Fruit fly (Drosophila melanogaster) whole organism, embryonic: ENCODE measurements around the gene tau.

Experiments
- ATbp ChIP-seq: fragments of 200-800 bp; sonication (Bioruptor generic); optimal IDR thresholded peaks from 2 replicates; lab custom pipeline; 2017; ENCODE audit warnings: missing biosample characterization, mild to moderate bottlenecking, missing genetic modification characterization, missing genetic modification reagents
- CG10267 ChIP-seq: fragments of 200-800 bp; sonication (Bioruptor generic); optimal IDR thresholded peaks from 2 replicates; lab custom pipeline; 2018; ENCODE audit warnings: missing biosample characterization, mild to moderate bottlenecking, missing genetic modification characterization, moderate library complexity
- CG10274 ChIP-seq: fragments of 200-800 bp; sonication (Bioruptor generic); optimal IDR thresholded peaks from 3 replicates; lab custom pipeline; 2017; ENCODE audit warnings: missing biosample characterization, mild to moderate bottlenecking, missing genetic modification characterization
- CG10654 ChIP-seq: fragments of 200-800 bp; sonication (Bioruptor generic); optimal IDR thresholded peaks from 2 replicates; lab custom pipeline; 2016; ENCODE audit warnings: missing biosample characterization, missing genetic modification characterization
- CG14667 ChIP-seq: fragments of 200-800 bp; sonication (Bioruptor generic); IDR thresholded peaks from 2 replicates; pipeline ENCODE4 v1.3.6; 2022; ENCODE audit warnings: missing biosample characterization, missing genetic modification characterization
- CG15073 ChIP-seq: fragments of 200-800 bp; sonication (Bioruptor generic); optimal IDR thresholded peaks from 2 replicates; lab custom pipeline; 2016; ENCODE audit warnings: missing biosample characterization, missing genetic modification characterization
- CG1529 ChIP-seq: fragments of 200-800 bp; sonication (Bioruptor generic); optimal IDR thresholded peaks from 3 replicates; lab custom pipeline; 2018; ENCODE audit warnings: missing biosample characterization, missing genetic modification characterization
- CG16863 ChIP-seq: fragments of 200-800 bp; sonication (Bioruptor generic); optimal IDR thresholded peaks from 3 replicates; lab custom pipeline; 2016; ENCODE audit warnings: missing biosample characterization, missing genetic modification characterization
- CG17186 ChIP-seq: fragments of 200-800 bp; sonication (Bioruptor generic); optimal IDR thresholded peaks from 3 replicates; lab custom pipeline; 2017; ENCODE audit warnings: missing biosample characterization, missing genetic modification reagents, missing genetic modification characterization
- CG17359 ChIP-seq: fragments of 200-800 bp; sonication (Bioruptor generic); optimal IDR thresholded peaks from 3 replicates; lab custom pipeline; 2018; ENCODE audit warnings: missing biosample characterization, mild to moderate bottlenecking, missing genetic modification characterization, moderate library complexity
- CG17385 ChIP-seq: fragments of 200-800 bp; sonication (Bioruptor generic); optimal IDR thresholded peaks from 3 replicates; lab custom pipeline; 2018; ENCODE audit warnings: missing biosample characterization, mild to moderate bottlenecking, missing genetic modification characterization
- CG17568 ChIP-seq: fragments of 200-800 bp; sonication (Bioruptor generic); optimal IDR thresholded peaks from 2 replicates; lab custom pipeline; 2018; ENCODE audit warnings: missing biosample characterization, mild to moderate bottlenecking, missing genetic modification characterization, moderate library complexity
- CG17829 ChIP-seq: fragments of 200-800 bp; optimal IDR thresholded peaks from 2 replicates; lab custom pipeline; 2019; ENCODE audit warnings: missing biosample characterization, mild to moderate bottlenecking, missing genetic modification characterization, moderate library complexity
- CG1792 ChIP-seq: fragments of 200-800 bp; sonication (Bioruptor generic); optimal IDR thresholded peaks from 2 replicates; lab custom pipeline; 2016; ENCODE audit warnings: missing biosample characterization, missing genetic modification characterization
- CG2678 ChIP-seq: fragments of 200-800 bp; sonication (Bioruptor generic); optimal IDR thresholded peaks from 3 replicates; lab custom pipeline; 2019; ENCODE audit warnings: missing biosample characterization, mild to moderate bottlenecking, missing genetic modification characterization, moderate library complexity
- CG30403 ChIP-seq: fragments of 200-800 bp; sonication (Bioruptor generic); optimal IDR thresholded peaks from 3 replicates; lab custom pipeline; 2016; ENCODE audit warnings: missing biosample characterization, missing genetic modification characterization
- CG33213 ChIP-seq: fragments of 200-800 bp; sonication (Bioruptor generic); optimal IDR thresholded peaks from 3 replicates; lab custom pipeline; 2016; ENCODE audit warnings: missing biosample characterization, missing genetic modification characterization
- CG3838 ChIP-seq: fragments of 200-800 bp; sonication (Bioruptor generic); optimal IDR thresholded peaks from 3 replicates; lab custom pipeline; 2016; ENCODE audit warnings: missing biosample characterization, missing genetic modification characterization
- CG4424 ChIP-seq: fragments of 200-800 bp; sonication (Bioruptor generic); optimal IDR thresholded peaks from 3 replicates; lab custom pipeline; 2016; ENCODE audit warnings: missing biosample characterization, missing genetic modification characterization
- CG7987 ChIP-seq: fragments of 200-800 bp; sonication (Bioruptor generic); optimal IDR thresholded peaks from 2 replicates; lab custom pipeline; 2018; ENCODE audit warnings: missing biosample characterization, mild to moderate bottlenecking, missing genetic modification characterization, moderate library complexity
- CG8924 ChIP-seq: fragments of 200-800 bp; optimal IDR thresholded peaks from 3 replicates; lab custom pipeline; 2019; ENCODE audit warnings: missing biosample characterization, mild to moderate bottlenecking, missing genetic modification characterization, moderate library complexity
- CG8944 ChIP-seq: fragments of 200-800 bp; sonication (Bioruptor generic); optimal IDR thresholded peaks from 3 replicates; lab custom pipeline; 2016; ENCODE audit warnings: missing biosample characterization, missing genetic modification characterization
- Camta ChIP-seq: fragments of 200-800 bp; sonication (Bioruptor generic); optimal IDR thresholded peaks from 2 replicates; lab custom pipeline; 2016; ENCODE audit warnings: missing biosample characterization, missing genetic modification characterization
- CrebB ChIP-seq: fragments of 200-800 bp; sonication (Bioruptor generic); optimal IDR thresholded peaks from 3 replicates; lab custom pipeline; 2018; ENCODE audit warnings: missing biosample characterization, mild to moderate bottlenecking, missing genetic modification characterization
- Elba2 ChIP-seq: fragments of 200-800 bp; sonication (Bioruptor generic); optimal IDR thresholded peaks from 3 replicates; lab custom pipeline; 2016; ENCODE audit warnings: missing biosample characterization, missing genetic modification characterization
- Ets65A ChIP-seq: fragments of 200-800 bp; sonication (Bioruptor generic); peaks from one replicate; lab custom pipeline; 2016; ENCODE audit warnings: missing biosample characterization, missing genetic modification characterization
- Gug ChIP-seq: fragments of 200-800 bp; sonication (Bioruptor generic); IDR thresholded peaks from 4 replicates; pipeline ENCODE4 v1.3.6; 2022; ENCODE audit warnings: missing biosample characterization, missing genetic modification characterization
- HHEX ChIP-seq: fragments of 200-800 bp; sonication (Bioruptor generic); optimal IDR thresholded peaks from 3 replicates; lab custom pipeline; 2017; ENCODE audit warnings: missing biosample characterization, mild to moderate bottlenecking, missing genetic modification characterization, missing genetic modification reagents
- Lpt ChIP-seq: fragments of >200 bp; optimal IDR thresholded peaks from 2 replicates; lab custom pipeline; 2018; ENCODE audit warnings: missing biosample characterization, missing genetic modification characterization
- Ptx1 ChIP-seq: fragments of 200-800 bp; sonication (Bioruptor generic); IDR thresholded peaks from 2 replicates; pipeline ENCODE4 v1.3.6; 2022; ENCODE audit warnings: missing biosample characterization, missing genetic modification characterization
- Side ChIP-seq: fragments of 200-800 bp; sonication (Bioruptor generic); optimal IDR thresholded peaks from 2 replicates; lab custom pipeline; 2016; ENCODE audit warnings: missing biosample characterization, missing genetic modification characterization
- Spps ChIP-seq: fragments of 200-800 bp; sonication (Bioruptor generic); optimal IDR thresholded peaks from 2 replicates; lab custom pipeline; 2018; ENCODE audit warnings: missing biosample characterization, mild to moderate bottlenecking, missing genetic modification characterization
- Vsx1 ChIP-seq: fragments of 200-800 bp; sonication (Bioruptor generic); optimal IDR thresholded peaks from 2 replicates; lab custom pipeline; 2017; ENCODE audit warnings: missing biosample characterization, mild to moderate bottlenecking, missing genetic modification characterization, missing genetic modification reagents
- ara ChIP-seq: fragments of 200-800 bp; sonication (Bioruptor generic); IDR thresholded peaks from 2 replicates; pipeline ENCODE4 v1.3.6; 2022; ENCODE audit warnings: missing biosample characterization, missing genetic modification characterization
- croc ChIP-seq: fragments of 200-800 bp; sonication (Bioruptor generic); conservative IDR thresholded peaks from 3 replicates; pipeline ENCODE4 v1.3.6; 2022; ENCODE audit warnings: missing biosample characterization, missing genetic modification characterization
- esg ChIP-seq: fragments of 200-800 bp; sonication (Bioruptor generic); conservative IDR thresholded peaks from 2 replicates; pipeline ENCODE4 v1.3.6; 2022; ENCODE audit warnings: missing biosample characterization, missing genetic modification characterization
- eyg ChIP-seq: fragments of 200-800 bp; sonication (Bioruptor generic); optimal IDR thresholded peaks from 3 replicates; lab custom pipeline; 2016; ENCODE audit warnings: missing biosample characterization, missing genetic modification characterization
- gem ChIP-seq: fragments of 200-800 bp; sonication (Bioruptor generic); optimal IDR thresholded peaks from 2 replicates; lab custom pipeline; 2019; ENCODE audit warnings: missing biosample characterization, mild to moderate bottlenecking, missing genetic modification characterization, moderate library complexity
- gfzf ChIP-seq: fragments of 200-800 bp; sonication (Bioruptor generic); optimal IDR thresholded peaks from 2 replicates; lab custom pipeline; 2016; ENCODE audit warnings: missing biosample characterization, mild to moderate bottlenecking, missing genetic modification characterization, moderate library complexity
- lola ChIP-seq, 3 experiments: fragments of >200 bp in 2 of 3; fragments of 200-800 bp in 1 of 3; sonication (Bioruptor generic) in 1 of 3; optimal IDR thresholded peaks; 2 replicates each; lab custom pipeline; 2017 to 2019; ENCODE audit warnings: missing biosample characterization in 3 of 3, missing genetic modification characterization in 3 of 3, mild to moderate bottlenecking in 1 of 3, moderate library complexity in 1 of 3
- nom ChIP-seq: fragments of 200-800 bp; sonication (Bioruptor generic); optimal IDR thresholded peaks from 2 replicates; lab custom pipeline; 2017; ENCODE audit warnings: missing biosample characterization, missing genetic modification characterization, mild to moderate bottlenecking, moderate library complexity, missing genetic modification reagents
- oc ChIP-seq: fragments of 200-800 bp; sonication (Bioruptor generic); optimal IDR thresholded peaks from 2 replicates; lab custom pipeline; 2018; ENCODE audit warnings: missing biosample characterization, mild to moderate bottlenecking, missing genetic modification characterization, moderate library complexity
- scrt ChIP-seq: fragments of 200-800 bp; sonication (Bioruptor generic); optimal IDR thresholded peaks from 2 replicates; lab custom pipeline; 2018; ENCODE audit warnings: missing biosample characterization, mild to moderate bottlenecking, missing genetic modification characterization, moderate library complexity
- sens ChIP-seq: fragments of 200-800 bp; sonication (Bioruptor generic); peaks from one replicate; lab custom pipeline; 2016; ENCODE audit warnings: missing biosample characterization, missing genetic modification characterization
- sima ChIP-seq: fragments of 200-800 bp; sonication (Bioruptor generic); optimal IDR thresholded peaks from 2 replicates; lab custom pipeline; 2016; ENCODE audit warnings: missing biosample characterization, missing genetic modification characterization
- so ChIP-seq: fragments of 200-800 bp; sonication (Bioruptor generic); IDR thresholded peaks from 3 replicates; pipeline ENCODE4 v1.3.6; 2022; ENCODE audit warnings: missing biosample characterization, missing genetic modification characterization
- twi ChIP-seq: fragments of 200-800 bp; optimal IDR thresholded peaks from 2 replicates; lab custom pipeline; 2019; ENCODE audit warnings: missing biosample characterization, mild to moderate bottlenecking, missing genetic modification characterization, moderate library complexity
- vnd ChIP-seq: fragments of 200-800 bp; sonication (Bioruptor generic); IDR thresholded peaks from 3 replicates; pipeline ENCODE4 v1.3.6; 2022; ENCODE audit warnings: missing biosample characterization, missing genetic modification characterization; ENCODE audit not compliant: partially characterized antibody
- vvl ChIP-seq: fragments of 200-800 bp; sonication (Bioruptor generic); IDR thresholded peaks from 2 replicates; pipeline ENCODE4 v1.3.6; 2022; ENCODE audit warnings: missing biosample characterization, missing genetic modification characterization
- yki ChIP-seq: fragments of >200 bp; optimal IDR thresholded peaks from 3 replicates; lab custom pipeline; 2018

The tau gene

dm6 chr3R:27607218-27607929 is 49.4 kb downstream of the tau start, which contains the start of the genes dsd and Tusp (continued):
- TF ChIP-seq Spps (tag; lab: Kevin White, UChicago) (no peak), Side (GFP tag; lab: Kevin White, UChicago) (peak; percentile 33), CG8944 (peak; percentile 71), lola (GFP tag; optimal IDR thresholded peaks at IDR 0.05; lab: Kevin White, UChicago) (peak in 1 of 3 experiments; percentile 63), CG4424 (GFP tag; lab: Kevin White, UChicago) (peak; percentile 78), yki (lab: Kevin White, UChicago) (no peak), CG17385 (GFP tag; lab: Kevin White, UChicago) (peak; percentile 52), CrebB (tag; lab: Kevin White, UChicago) (peak; percentile 54), ara (peak; percentile 52; the same call in 1 of the 2 replicates), Gug (GFP tag; lab: Robert Waterston, UW) (peak; percentile 87), sima (GFP tag; lab: Kevin White, UChicago) (no peak), CG10267 (tag; lab: Kevin White, UChicago) (peak; percentile 91), esg (GFP tag; lab: Robert Waterston, UW) (0 out of 2 replicates have a peak, but pooled peaks have one; percentile 43), CG17829 (tag; lab: Kevin White, UChicago) (peak; percentile 75), Vsx1 (GFP tag; lab: Kevin White, UChicago) (peak; percentile 10), gem (peak; percentile 77), Lpt (GFP tag; lab: Kevin White, UChicago) (no peak), CG8924 (tag; lab: Kevin White, UChicago) (peak; percentile 64), gfzf (GFP tag; lab: Kevin White, UChicago) (no peak), CG1529 (GFP tag; lab: Kevin White, UChicago) (peak; percentile 33), Camta (GFP tag; lab: Kevin White, UChicago) (peak; percentile 7), vvl (GFP tag; lab: Robert Waterston, UW) (peak; percentile 82), scrt (peak; percentile 7), so (peak; percentile 68; the same call in 1 of the 3 replicates), HHEX (GFP tag; lab: Kevin White, UChicago) (peak; percentile 31), CG17359 (tag; lab: Kevin White, UChicago) (peak; percentile 65), CG17186 (GFP tag; lab: Kevin White, UChicago) (no peak), CG16863 (GFP tag; lab: Kevin White, UChicago) (peak; percentile 62), sens (peak; percentile 91), CG17568 (GFP tag; lab: Kevin White, UChicago) (peak; percentile 0), CG14667 (GFP tag; lab: Robert Waterston, UW) (peak; percentile 62), CG3838 (GFP tag; lab: Kevin White, UChicago) (no peak), CG7987 (GFP tag; lab: Kevin White, UChicago) (peak; percentile 73), eyg (no peak), nom (GFP tag; lab: Kevin White, UChicago) (peak; percentile 4), CG30403 (GFP tag; lab: Kevin White, UChicago) (peak; percentile 86), CG2678 (tag; lab: Kevin White, UChicago) (peak; percentile 69), CG15073 (GFP tag; lab: Kevin White, UChicago) (peak; percentile 15), CG10274 (GFP tag; lab: Kevin White, UChicago) (peak; percentile 23), Elba2 (GFP tag; lab: Kevin White, UChicago) (no peak), CG33213 (GFP tag; lab: Kevin White, UChicago) (peak; percentile 64), croc (GFP tag; lab: Robert Waterston, UW) (peak; percentile 38; the same call in 1 of the 3 replicates), oc (tag; lab: Kevin White, UChicago) (no peak), twi (tag; lab: Kevin White, UChicago) (peak; percentile 45), CG10654 (GFP tag; lab: Kevin White, UChicago) (peak; percentile 66), Ptx1 (GFP tag; lab: Robert Waterston, UW) (peak; percentile 84), CG1792 (GFP tag; lab: Kevin White, UChicago) (peak; percentile 54), vnd (GFP tag; lab: Robert Waterston, UW) (peak; percentile 68; the same call in 2 of the 3 replicates), Ets65A (GFP tag; lab: Kevin White, UChicago) (peak; percentile 98), ATbp (GFP tag; lab: Kevin White, UChicago) (peak; percentile 36)
